Worm (Caenorhabditis elegans) whole organism, L1 larva: ENCODE results near the gene C49F8.3.

Experiments
- ama-1 ChIP-seq: fragments of 150-350 bp; optimal IDR thresholded peaks from 2 replicates; lab custom pipeline; 2014
- egl-27 ChIP-seq, 2 experiments: fragments of 150-350 bp in 1 of 2; sonication (generic microtip); optimal IDR thresholded peaks; 3 replicates each; lab custom pipeline; 2017 to 2018; ENCODE audit warnings: missing biosample characterization in 2 of 2, missing genetic modification characterization in 2 of 2, missing genetic modification reagents in 2 of 2
- ets-5 ChIP-seq: fragments of 200-800 bp; sonication (Bioruptor generic); IDR thresholded peaks from 2 replicates; pipeline ENCODE4 v1.3.6; 2022; ENCODE audit warnings: missing genetic modification characterization, missing compliant biosample characterization
- skn-1 ChIP-seq: fragments of 150-350 bp; optimal IDR thresholded peaks from 2 replicates; lab custom pipeline; 2014; ENCODE audit warnings: missing biosample characterization, missing genetic modification characterization

ce11 chrX:13380988-13381742 is 6.2 kb downstream of the C49F8.3 start:
- TF ChIP-seq ama-1 (no peak), egl-27 (tag; optimal IDR thresholded peaks at IDR 0.05; lab: Kevin White, UChicago) (no peak), skn-1 (tag; lab: Kevin White, UChicago) (no peak), ets-5 (GFP tag; lab: Robert Waterston, UW) (no peak)
